Fruit fly (Drosophila melanogaster) whole organism, embryonic: ENCODE measurements around the gene InR.

Experiments used
- Antp ChIP-seq: fragments of 200-800 bp; sonication (Bioruptor generic); optimal IDR thresholded peaks from 3 replicates; lab custom pipeline; 2016; ENCODE audit warnings: missing biosample characterization, missing genetic modification characterization
- BtbVII ChIP-seq: fragments of 200-800 bp; sonication (Bioruptor generic); optimal IDR thresholded peaks from 3 replicates; lab custom pipeline; 2017; ENCODE audit warnings: missing biosample characterization, mild to moderate bottlenecking, missing genetic modification characterization
- CG10209 ChIP-seq: fragments of 200-800 bp; sonication (Bioruptor generic); optimal IDR thresholded peaks from 3 replicates; lab custom pipeline; 2017; ENCODE audit warnings: missing biosample characterization, mild to moderate bottlenecking, missing genetic modification characterization, missing genetic modification reagents
- CG11504 ChIP-seq: fragments of 200-800 bp; sonication (Bioruptor generic); optimal IDR thresholded peaks from 3 replicates; lab custom pipeline; 2019; ENCODE audit warnings: missing biosample characterization, mild to moderate bottlenecking, missing genetic modification characterization, moderate library complexity
- CG11723 ChIP-seq: fragments of 200-800 bp; sonication (Bioruptor generic); optimal IDR thresholded peaks from 2 replicates; lab custom pipeline; 2017; ENCODE audit warnings: missing biosample characterization, mild to moderate bottlenecking, missing genetic modification characterization
- CG1233 ChIP-seq: fragments of 200-800 bp; sonication (Bioruptor generic); optimal IDR thresholded peaks from 4 replicates; lab custom pipeline; 2018; ENCODE audit warnings: missing biosample characterization, mild to moderate bottlenecking, missing genetic modification characterization
- CG12391 ChIP-seq: fragments of 200-800 bp; sonication (Bioruptor generic); optimal IDR thresholded peaks from 3 replicates; lab custom pipeline; 2018; ENCODE audit warnings: missing biosample characterization, mild to moderate bottlenecking, missing genetic modification characterization, moderate library complexity
- CG14050 ChIP-seq: fragments of 200-800 bp; sonication (Bioruptor generic); IDR thresholded peaks from 3 replicates; pipeline ENCODE4 v1.3.6; 2022; ENCODE audit warnings: missing biosample characterization, missing genetic modification characterization
- CG14710 ChIP-seq: fragments of 200-800 bp; sonication (Bioruptor generic); optimal IDR thresholded peaks from 3 replicates; lab custom pipeline; 2019; ENCODE audit warnings: missing biosample characterization, mild to moderate bottlenecking, missing genetic modification characterization, moderate library complexity
- CG1529 ChIP-seq: fragments of 200-800 bp; sonication (Bioruptor generic); optimal IDR thresholded peaks from 3 replicates; lab custom pipeline; 2018; ENCODE audit warnings: missing biosample characterization, missing genetic modification characterization
- CG15479 ChIP-seq: fragments of 200-800 bp; sonication (Bioruptor generic); optimal IDR thresholded peaks from 3 replicates; lab custom pipeline; 2019; ENCODE audit warnings: missing biosample characterization, mild to moderate bottlenecking, missing genetic modification characterization, moderate library complexity
- CG17385 ChIP-seq: fragments of 200-800 bp; sonication (Bioruptor generic); optimal IDR thresholded peaks from 3 replicates; lab custom pipeline; 2018; ENCODE audit warnings: missing biosample characterization, mild to moderate bottlenecking, missing genetic modification characterization
- CG17568 ChIP-seq: fragments of 200-800 bp; sonication (Bioruptor generic); optimal IDR thresholded peaks from 2 replicates; lab custom pipeline; 2018; ENCODE audit warnings: missing biosample characterization, mild to moderate bottlenecking, missing genetic modification characterization, moderate library complexity
- CG30431 ChIP-seq: fragments of 200-800 bp; sonication (Bioruptor generic); optimal IDR thresholded peaks from 2 replicates; lab custom pipeline; 2017; ENCODE audit warnings: missing biosample characterization, missing genetic modification characterization
- CG31388 ChIP-seq: fragments of 200-800 bp; sonication (Bioruptor generic); optimal IDR thresholded peaks from 2 replicates; lab custom pipeline; 2016; ENCODE audit warnings: missing biosample characterization, missing genetic modification characterization
- CG3281 ChIP-seq: fragments of 200-800 bp; sonication (Bioruptor generic); optimal IDR thresholded peaks from 3 replicates; lab custom pipeline; 2017; ENCODE audit warnings: missing biosample characterization, mild to moderate bottlenecking, missing genetic modification characterization
- CG4820 ChIP-seq: fragments of 200-800 bp; sonication (Bioruptor generic); optimal IDR thresholded peaks from 3 replicates; lab custom pipeline; 2016; ENCODE audit warnings: missing biosample characterization, missing genetic modification characterization
- CG6791 ChIP-seq: fragments of 200-800 bp; sonication (Bioruptor generic); IDR thresholded peaks from 3 replicates; pipeline ENCODE4 v1.3.6; 2022; ENCODE audit warnings: missing biosample characterization, missing genetic modification characterization; ENCODE audit not compliant: partially characterized antibody
- CG8765 ChIP-seq: fragments of 200-800 bp; sonication (Bioruptor generic); IDR thresholded peaks from 2 replicates; pipeline ENCODE4 v1.3.6; 2022; ENCODE audit warnings: missing biosample characterization, missing genetic modification characterization
- CG9437 ChIP-seq: fragments of 200-800 bp; sonication (Bioruptor generic); optimal IDR thresholded peaks from 2 replicates; lab custom pipeline; 2018; ENCODE audit warnings: missing biosample characterization, mild to moderate bottlenecking, missing genetic modification characterization
- E2f1 ChIP-seq: fragments of 200-800 bp; sonication (Bioruptor generic); IDR thresholded peaks from 2 replicates; pipeline ENCODE4 v1.3.6; 2022; ENCODE audit warnings: missing biosample characterization, missing genetic modification characterization
- HHEX ChIP-seq: fragments of 200-800 bp; sonication (Bioruptor generic); optimal IDR thresholded peaks from 3 replicates; lab custom pipeline; 2017; ENCODE audit warnings: missing biosample characterization, mild to moderate bottlenecking, missing genetic modification characterization, missing genetic modification reagents
- HmgD ChIP-seq: fragments of 200-800 bp; sonication (Bioruptor generic); optimal IDR thresholded peaks from 3 replicates; lab custom pipeline; 2016; ENCODE audit warnings: missing biosample characterization, missing genetic modification characterization
- Neu2 ChIP-seq: fragments of 200-800 bp; sonication (Bioruptor generic); optimal IDR thresholded peaks from 3 replicates; lab custom pipeline; 2016; ENCODE audit warnings: missing biosample characterization, missing genetic modification characterization, borderline replicate concordance
- Oli ChIP-seq: fragments of 200-800 bp; sonication (Bioruptor generic); optimal IDR thresholded peaks from 2 replicates; lab custom pipeline; 2018; ENCODE audit warnings: missing biosample characterization, mild to moderate bottlenecking, missing genetic modification characterization, moderate library complexity
- Opbp ChIP-seq: fragments of 200-800 bp; sonication (Bioruptor generic); IDR thresholded peaks from 3 replicates; pipeline ENCODE4 v1.3.6; 2022; ENCODE audit warnings: missing biosample characterization, missing genetic modification characterization; ENCODE audit not compliant: partially characterized antibody
- Side ChIP-seq: fragments of 200-800 bp; sonication (Bioruptor generic); optimal IDR thresholded peaks from 2 replicates; lab custom pipeline; 2016; ENCODE audit warnings: missing biosample characterization, missing genetic modification characterization
- Sry-δ ChIP-seq: fragments of 200-800 bp; sonication (Bioruptor generic); optimal IDR thresholded peaks from 2 replicates; lab custom pipeline; 2016; ENCODE audit warnings: missing biosample characterization, missing genetic modification characterization
- Ssrp ChIP-seq: fragments of 200-800 bp; sonication (Bioruptor generic); optimal IDR thresholded peaks from 2 replicates; lab custom pipeline; 2018; ENCODE audit warnings: missing biosample characterization, mild to moderate bottlenecking, missing genetic modification characterization, moderate library complexity
- Trl ChIP-seq, 3 experiments: fragments of >200 bp in 2 of 3; fragments of 200-800 bp in 1 of 3; sonication (Bioruptor generic) in 1 of 3; optimal IDR thresholded peaks; 2 replicates in 1 of 3; 3 replicates in 2 of 3; lab custom pipeline; 2016 to 2017; ENCODE audit warnings: missing biosample characterization in 1 of 3, missing genetic modification characterization in 1 of 3
- Xrp1 ChIP-seq: fragments of 200-800 bp; sonication (Bioruptor generic); IDR thresholded peaks from 2 replicates; pipeline ENCODE4 v1.3.6; 2022; ENCODE audit warnings: missing biosample characterization, missing genetic modification characterization
- YL-1 ChIP-seq: fragments of 200-800 bp; sonication (Bioruptor generic); optimal IDR thresholded peaks from 3 replicates; lab custom pipeline; 2017; ENCODE audit warnings: missing biosample characterization, mild to moderate bottlenecking, missing genetic modification characterization
- abd-A ChIP-seq: fragments of 200-800 bp; sonication (Bioruptor generic); optimal IDR thresholded peaks from 3 replicates; lab custom pipeline; 2019; ENCODE audit warnings: missing biosample characterization, mild to moderate bottlenecking, missing genetic modification characterization, moderate library complexity
- amos ChIP-seq: fragments of 200-800 bp; sonication (Bioruptor generic); IDR thresholded peaks from 2 replicates; pipeline ENCODE4 v1.3.6; 2022; ENCODE audit warnings: missing biosample characterization, missing genetic modification characterization; ENCODE audit not compliant: partially characterized antibody
- az2 ChIP-seq: fragments of 200-800 bp; sonication (Bioruptor generic); optimal IDR thresholded peaks from 3 replicates; lab custom pipeline; 2016; ENCODE audit warnings: missing biosample characterization, missing genetic modification characterization
- bcd ChIP-seq: fragments of 200-800 bp; sonication (Bioruptor generic); optimal IDR thresholded peaks from 2 replicates; lab custom pipeline; 2017; ENCODE audit warnings: missing biosample characterization, mild to moderate bottlenecking, missing genetic modification characterization
- cato ChIP-seq: fragments of 200-800 bp; sonication (Bioruptor generic); optimal IDR thresholded peaks from 2 replicates; lab custom pipeline; 2016; ENCODE audit warnings: missing biosample characterization, missing genetic modification characterization, borderline replicate concordance
- croc ChIP-seq: fragments of 200-800 bp; sonication (Bioruptor generic); conservative IDR thresholded peaks from 3 replicates; pipeline ENCODE4 v1.3.6; 2022; ENCODE audit warnings: missing biosample characterization, missing genetic modification characterization
- fd102C ChIP-seq: fragments of 200-800 bp; sonication (Bioruptor generic); optimal IDR thresholded peaks from 2 replicates; lab custom pipeline; 2018; ENCODE audit warnings: missing biosample characterization, mild to moderate bottlenecking, missing genetic modification characterization, moderate library complexity
- fd96Cb ChIP-seq: fragments of 200-800 bp; sonication (Bioruptor generic); optimal IDR thresholded peaks from 2 replicates; lab custom pipeline; 2018; ENCODE audit warnings: missing biosample characterization, mild to moderate bottlenecking, missing genetic modification characterization, moderate library complexity
- lbe ChIP-seq: fragments of 200-800 bp; sonication (Bioruptor generic); optimal IDR thresholded peaks from 2 replicates; lab custom pipeline; 2016; ENCODE audit warnings: missing biosample characterization, mild to moderate bottlenecking, missing genetic modification characterization
- nerfin-1 ChIP-seq: fragments of 200-800 bp; sonication (Bioruptor generic); optimal IDR thresholded peaks from 3 replicates; lab custom pipeline; 2019; ENCODE audit warnings: missing biosample characterization, mild to moderate bottlenecking, missing genetic modification characterization, moderate library complexity
- phol ChIP-seq: fragments of 200-800 bp; sonication (Bioruptor generic); optimal IDR thresholded peaks from 3 replicates; lab custom pipeline; 2018; ENCODE audit warnings: missing biosample characterization, mild to moderate bottlenecking, missing genetic modification characterization, moderate library complexity
- sug ChIP-seq: fragments of 200-800 bp; optimal IDR thresholded peaks from 2 replicates; lab custom pipeline; 2019; ENCODE audit warnings: missing biosample characterization, mild to moderate bottlenecking, missing genetic modification characterization, moderate library complexity
- tap ChIP-seq: fragments of 200-800 bp; optimal IDR thresholded peaks from 3 replicates; lab custom pipeline; 2019; ENCODE audit warnings: missing biosample characterization, mild to moderate bottlenecking, missing genetic modification characterization, moderate library complexity
- trem ChIP-seq: fragments of 200-800 bp; optimal IDR thresholded peaks from 3 replicates; lab custom pipeline; 2019; ENCODE audit warnings: missing biosample characterization, mild to moderate bottlenecking, missing genetic modification characterization, moderate library complexity
- zen ChIP-seq: fragments of 200-800 bp; sonication (Bioruptor generic); optimal IDR thresholded peaks from 3 replicates; lab custom pipeline; 2018; ENCODE audit warnings: missing biosample characterization, mild to moderate bottlenecking, missing genetic modification characterization, moderate library complexity
- zf30C ChIP-seq: fragments of 200-800 bp; sonication (Bioruptor generic); optimal IDR thresholded peaks from 3 replicates; lab custom pipeline; 2018; ENCODE audit warnings: missing biosample characterization, mild to moderate bottlenecking, missing genetic modification characterization

Gene InR

DNA sequence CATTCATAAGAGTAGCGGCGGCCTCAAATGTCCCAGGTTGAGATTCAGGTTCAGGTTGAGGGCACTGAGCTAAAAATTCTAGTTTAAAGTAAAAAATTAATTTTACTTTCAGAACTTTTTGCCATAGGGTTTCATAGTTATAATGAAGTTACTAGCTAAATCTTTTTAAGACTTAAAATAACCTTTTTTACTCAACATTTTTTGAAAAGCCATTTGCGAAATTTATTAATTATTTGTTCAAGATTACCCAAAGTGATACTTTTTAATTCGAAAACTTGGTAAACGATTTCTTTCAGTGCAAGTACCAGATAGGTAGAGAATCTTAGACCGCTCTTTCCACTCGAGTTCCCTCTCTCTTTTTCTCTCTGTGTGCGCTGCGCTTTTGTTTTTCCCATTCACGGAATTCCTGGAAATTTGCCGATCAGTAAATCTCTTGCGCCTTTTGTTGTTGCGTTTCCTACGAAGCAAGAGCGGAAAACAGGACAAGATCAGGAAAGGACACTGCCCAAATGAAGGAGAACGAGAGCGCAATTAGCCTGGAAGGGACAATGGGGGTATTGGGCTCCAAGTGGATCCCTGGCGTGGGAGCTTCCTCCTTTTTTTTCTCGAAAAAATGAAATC is 22.5 kb upstream of the InR start (continued):
- peak; percentile 56 for TF ChIP-seq az2 (GFP tag; lab: Kevin White, UChicago)
- peak; percentile 69 for TF ChIP-seq lbe (GFP tag; lab: Kevin White, UChicago)
- TF ChIP-seq croc (GFP tag; lab: Robert Waterston, UW): peak; percentile 68
- TF ChIP-seq CG8765: peak; percentile 85
- no peak for TF ChIP-seq CG17385
- peak; percentile 89 for TF ChIP-seq trem (tag; lab: Kevin White, UChicago)
- TF ChIP-seq Side (GFP tag; lab: Kevin White, UChicago): peak; percentile 33
- TF ChIP-seq CG11504 (tag; lab: Kevin White, UChicago): peak; percentile 61
- TF ChIP-seq CG17568 (GFP tag; lab: Kevin White, UChicago): peak; percentile 55
- peak; percentile 63 for TF ChIP-seq CG30431 (GFP tag; lab: Kevin White, UChicago)
- no peak for TF ChIP-seq sug
- peak; percentile 83 for TF ChIP-seq phol
- peak; percentile 98 for TF ChIP-seq zen
- peak; percentile 5 for TF ChIP-seq CG11723 (GFP tag; lab: Kevin White, UChicago)
- TF ChIP-seq fd96Cb (tag; lab: Kevin White, UChicago): peak; percentile 62
- TF ChIP-seq CG4820: peak; percentile 60
- TF ChIP-seq cato (GFP tag; lab: Kevin White, UChicago): peak; percentile 37
- peak; percentile 61 for TF ChIP-seq Oli (tag; lab: Kevin White, UChicago)
- peak; percentile 59 for TF ChIP-seq nerfin-1 (tag; lab: Kevin White, UChicago)
- TF ChIP-seq HmgD (GFP tag; lab: Kevin White, UChicago): no peak
- TF ChIP-seq HHEX (GFP tag; lab: Kevin White, UChicago): no peak
- peak; percentile 28 for TF ChIP-seq CG9437 (GFP tag; lab: Kevin White, UChicago)
- peak; percentile 81 for TF ChIP-seq CG12391 (tag; lab: Kevin White, UChicago)
- peak; percentile 69 for TF ChIP-seq E2f1 (GFP tag; lab: Robert Waterston, UW)
- peak; percentile 63 for TF ChIP-seq CG1233 (GFP tag; lab: Kevin White, UChicago)
- TF ChIP-seq Xrp1 (GFP tag; lab: Robert Waterston, UW): peak; percentile 88
- peak; percentile 84 for TF ChIP-seq CG15479 (GFP tag; lab: Kevin White, UChicago)
- TF ChIP-seq CG14710 (tag; lab: Kevin White, UChicago): peak; percentile 91
- peak in 1 of 2 experiments; percentile 14 for TF ChIP-seq Trl (optimal IDR thresholded peaks at IDR 0.05; lab: Kevin White, UChicago)
- peak; percentile 43 for TF ChIP-seq Trl (GFP tag; optimal IDR thresholded peaks at IDR 0.05; lab: Kevin White, UChicago)
- no peak for TF ChIP-seq YL-1
- TF ChIP-seq CG3281: no peak
- TF ChIP-seq Antp (GFP tag; lab: Kevin White, UChicago): peak; percentile 16
- no peak for TF ChIP-seq CG6791 (GFP tag; lab: Robert Waterston, UW)
- TF ChIP-seq bcd (GFP tag; lab: Kevin White, UChicago): peak; percentile 8
- no peak for TF ChIP-seq CG14050 (GFP tag; lab: Robert Waterston, UW)
- TF ChIP-seq tap (tag; lab: Kevin White, UChicago): peak; percentile 40
- TF ChIP-seq Sry-δ (GFP tag; lab: Kevin White, UChicago): peak; percentile 1
- peak; percentile 12 for TF ChIP-seq CG31388
- TF ChIP-seq zf30C (GFP tag; lab: Kevin White, UChicago): peak; percentile 98
- TF ChIP-seq CG1529 (GFP tag; lab: Kevin White, UChicago): peak; percentile 27
- peak; percentile 63 for TF ChIP-seq CG10209 (GFP tag; lab: Kevin White, UChicago)
- TF ChIP-seq Neu2 (GFP tag; lab: Kevin White, UChicago): peak; percentile 83
- TF ChIP-seq fd102C: peak; percentile 86
- no peak for TF ChIP-seq abd-A (tag; lab: Kevin White, UChicago)
- peak; percentile 3 for TF ChIP-seq BtbVII (GFP tag; lab: Kevin White, UChicago)
- no peak for TF ChIP-seq Opbp (GFP tag; lab: Robert Waterston, UW)
- TF ChIP-seq Ssrp: peak; percentile 73
- TF ChIP-seq amos: no peak
